Fruit fly (Drosophila melanogaster): ENCODE results near the gene Ada2b.
A peak's percentile ranks its signal among the peaks of the same experiment; 100 is the strongest.

The Ada2b gene

DNA sequence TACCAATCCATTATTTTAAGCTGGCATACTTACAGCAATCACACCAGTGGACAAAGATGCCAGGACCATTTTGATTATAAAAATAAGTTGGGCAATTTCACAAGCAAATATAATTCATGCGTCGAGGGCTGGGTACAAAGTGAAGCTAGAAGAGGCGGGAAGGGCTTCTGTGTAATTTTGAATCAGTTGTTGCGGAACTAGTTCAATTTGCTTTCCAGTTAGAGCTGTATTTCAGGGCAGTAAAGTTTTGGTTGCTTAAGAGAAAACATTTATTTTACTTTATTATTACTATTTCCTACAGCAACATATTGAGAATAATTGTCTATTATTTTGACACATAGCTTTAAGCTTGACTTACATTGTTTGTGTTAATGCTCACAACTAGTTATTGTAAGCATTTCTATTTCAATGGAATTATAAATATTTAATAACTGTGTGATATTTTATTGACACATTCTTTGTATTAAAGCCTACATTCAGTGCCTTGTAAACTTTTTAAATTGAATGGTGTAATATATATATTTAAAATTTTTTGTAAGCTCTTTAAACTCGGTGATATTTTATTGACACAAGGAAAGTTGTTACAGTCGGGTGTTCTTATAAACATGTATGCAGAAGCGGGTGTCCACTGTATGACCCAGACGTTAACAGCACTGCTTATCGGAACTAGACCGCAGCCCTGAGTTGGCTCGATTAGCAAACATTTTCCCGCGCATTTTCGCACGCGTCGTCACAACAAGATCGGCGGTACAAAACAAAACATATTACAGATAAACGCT is 24.2 kb upstream of the Ada2b start, which contains the start of the genes RPA1 and Mcm2 (continued):
- TF ChIP-seq pnt (GFP tag; optimal IDR thresholded peaks at IDR 0.05) = peak; percentile 45
- no peak for TF ChIP-seq dmrt99B (tag; optimal IDR thresholded peaks at IDR 0.05)
- peak; percentile 55 for TF ChIP-seq scrt (GFP tag; optimal IDR thresholded peaks at IDR 0.05)
- peak; percentile 14; the same call in 1 of the 2 replicates for TF ChIP-seq rib (GFP tag; IDR thresholded peaks at IDR 0.05)
- TF ChIP-seq vfl (GFP tag; optimal IDR thresholded peaks at IDR 0.05) = no peak
- TF ChIP-seq run (tag; optimal IDR thresholded peaks at IDR 0.05) = no peak
- TF ChIP-seq kay (GFP tag; optimal IDR thresholded peaks at IDR 0.05) = peak; percentile 47
- peak; percentile 72 for TF ChIP-seq lilli (GFP tag; optimal IDR thresholded peaks at IDR 0.05)
- no peak for TF ChIP-seq lab (GFP tag; optimal IDR thresholded peaks at IDR 0.05)
- TF ChIP-seq CG32767 (GFP tag; IDR thresholded peaks at IDR 0.05) = no peak
- TF ChIP-seq sob (GFP tag; IDR thresholded peaks at IDR 0.05) = peak; percentile 72
- TF ChIP-seq peb (GFP tag; IDR thresholded peaks at IDR 0.05) = peak; percentile 32; the same call in 1 of the 2 replicates
- peak; percentile 70; the same call in 1 of the 3 replicates for TF ChIP-seq CG3726 (GFP tag; IDR thresholded peaks at IDR 0.05)
- peak; percentile 44 for TF ChIP-seq pum (GFP tag; optimal IDR thresholded peaks at IDR 0.05)
- peak; percentile 40 for TF ChIP-seq CG6654 (GFP tag; optimal IDR thresholded peaks at IDR 0.05)
- peak; percentile 36; the same call in 1 of the 2 replicates for TF ChIP-seq Bgb (GFP tag; IDR thresholded peaks at IDR 0.05; ENCODE audit: partially characterized antibody)
- TF ChIP-seq CG7357 (GFP tag; IDR thresholded peaks at IDR 0.05) = peak; percentile 66; the same call in 2 of the 3 replicates
- peak; percentile 89 for TF ChIP-seq CG32532 (GFP tag; IDR thresholded peaks at IDR 0.05)
- TF ChIP-seq Xbp1 (GFP tag; optimal IDR thresholded peaks at IDR 0.05) = peak; percentile 88
- TF ChIP-seq Pdp1 (GFP tag; optimal IDR thresholded peaks at IDR 0.05) = peak in 1 of 2 experiments; percentile 70
- TF ChIP-seq Atf-2 (GFP tag; optimal IDR thresholded peaks at IDR 0.05) = no peak
- 0 out of 2 replicates have a peak, but pooled peaks have one; percentile 29 for TF ChIP-seq Oaz (GFP tag; IDR thresholded peaks at IDR 0.05)
- TF ChIP-seq ci (GFP tag; IDR thresholded peaks at IDR 0.05) = peak; percentile 69
- no peak for TF ChIP-seq ftz-f1 (GFP tag; optimal IDR thresholded peaks at IDR 0.05)
- TF ChIP-seq Mad (GFP tag; optimal IDR thresholded peaks at IDR 0.05) = peak; percentile 32
- TF ChIP-seq CG11085 (GFP tag; IDR thresholded peaks at IDR 0.05) = peak; percentile 73
- peak; percentile 82 for TF ChIP-seq Chrac-16 (GFP tag; optimal IDR thresholded peaks at IDR 0.05)
- TF ChIP-seq CG8765 (GFP tag; IDR thresholded peaks at IDR 0.05) = peak; percentile 43; the same call in 1 of the 2 replicates
- peak; percentile 82 for TF ChIP-seq zfh1 (GFP tag; IDR thresholded peaks at IDR 0.05)
- no peak for TF ChIP-seq CG14965 (GFP tag; optimal IDR thresholded peaks at IDR 0.05; ENCODE audit: borderline replicate concordance)
- TF ChIP-seq CG12155 (GFP tag; optimal IDR thresholded peaks at IDR 0.05) = peak; percentile 84
- no peak for TF ChIP-seq Dip2 (GFP tag; IDR thresholded peaks at IDR 0.05)
- peak; percentile 20 for TF ChIP-seq CG13123 (GFP tag; optimal IDR thresholded peaks at IDR 0.05)
- peak; percentile 84 for TF ChIP-seq gem (tag; optimal IDR thresholded peaks at IDR 0.05)
- peak; percentile 70 for TF ChIP-seq CG30020 (tag; optimal IDR thresholded peaks at IDR 0.05)
- peak; percentile 82 for TF ChIP-seq sug (tag; optimal IDR thresholded peaks at IDR 0.05)
- TF ChIP-seq org-1 (GFP tag; optimal IDR thresholded peaks at IDR 0.05) = peak; percentile 16
- peak; percentile 47 for TF ChIP-seq cato (GFP tag; optimal IDR thresholded peaks at IDR 0.05; ENCODE audit: borderline replicate concordance)
- peak; percentile 69 for TF ChIP-seq CG13296 (GFP tag; optimal IDR thresholded peaks at IDR 0.05)
- TF ChIP-seq CG11398 (GFP tag; optimal IDR thresholded peaks at IDR 0.05) = no peak
- peak; percentile 55 for TF ChIP-seq CG11723 (GFP tag; optimal IDR thresholded peaks at IDR 0.05)
- TF ChIP-seq CG13624 (GFP tag; optimal IDR thresholded peaks at IDR 0.05) = peak; percentile 15
- no peak for TF ChIP-seq exex (tag; optimal IDR thresholded peaks at IDR 0.05)
- TF ChIP-seq Gsc (GFP tag; IDR thresholded peaks at IDR 0.05) = 0 out of 2 replicates have a peak, but pooled peaks have one; percentile 53
- peak; percentile 19 for TF ChIP-seq BEAF-32 (GFP tag; optimal IDR thresholded peaks at IDR 0.05)
- TF ChIP-seq CG1529 (GFP tag; optimal IDR thresholded peaks at IDR 0.05) = peak; percentile 35
- peak; percentile 93 for TF ChIP-seq CG7928 (GFP tag; optimal IDR thresholded peaks at IDR 0.05)
- peak; percentile 76 for TF ChIP-seq CG10209 (GFP tag; optimal IDR thresholded peaks at IDR 0.05)
- peak; percentile 66 for TF ChIP-seq CG8388 (GFP tag; optimal IDR thresholded peaks at IDR 0.05)

Data from whole organism, embryonic.